Fruit fly (Drosophila melanogaster): ENCODE measurements around the gene cona.

cona gene

DNA sequence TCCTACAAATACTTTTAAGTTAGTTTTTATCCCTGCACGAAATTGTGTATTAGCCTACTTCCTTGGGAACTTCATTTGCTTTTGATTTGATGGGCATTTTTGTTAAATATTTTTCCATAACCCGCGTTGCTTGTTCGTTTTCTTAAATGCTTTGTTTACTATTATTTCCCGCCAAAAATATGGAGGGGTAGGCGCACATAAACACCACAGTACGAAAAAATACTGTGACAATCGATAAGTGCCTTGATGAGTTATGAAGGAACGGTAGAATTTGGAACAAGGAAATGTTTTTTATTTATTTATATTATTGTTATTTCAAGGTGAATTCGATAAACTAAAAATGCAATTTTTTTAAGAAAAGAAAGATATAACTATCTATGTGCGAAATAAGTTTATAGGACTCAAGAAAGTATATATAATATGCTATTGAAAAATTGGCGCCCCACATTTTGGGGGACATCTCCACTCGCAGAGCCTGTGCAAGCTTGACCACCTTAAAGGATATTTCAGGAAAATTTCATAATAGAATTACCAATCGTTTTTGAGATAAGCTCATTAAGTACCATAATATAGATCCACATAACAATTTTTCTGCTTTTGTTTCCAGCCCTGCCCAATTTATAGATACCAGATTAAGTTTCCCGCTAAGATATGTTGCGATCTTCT lies 19.5 kb upstream of the cona start, which contains the start of the genes WRNexo and Nup43 (continued):
- TF ChIP-seq CG7839 (tag; optimal IDR thresholded peaks at IDR 0.05) (peak; percentile 45), CG10147 (GFP tag; optimal IDR thresholded peaks at IDR 0.05) (no peak), Abd-B (GFP tag; optimal IDR thresholded peaks at IDR 0.05) (peak; percentile 47), CG15696 (tag; optimal IDR thresholded peaks at IDR 0.05) (peak; percentile 47), Ets97D (GFP tag; optimal IDR thresholded peaks at IDR 0.05) (no peak), CG14014 (GFP tag; IDR thresholded peaks at IDR 0.05) (peak; percentile 43; the same call in 1 of the 2 replicates), CG18764 (GFP tag; optimal IDR thresholded peaks at IDR 0.05) (no peak), Max (GFP tag; optimal IDR thresholded peaks at IDR 0.05) (no peak), chinmo (GFP tag; IDR thresholded peaks at IDR 0.05; ENCODE audit: partially characterized antibody) (no peak), CG8388 (GFP tag; optimal IDR thresholded peaks at IDR 0.05) (no peak), CG8478 (optimal IDR thresholded peaks at IDR 0.05) (no peak), ATbp (GFP tag; optimal IDR thresholded peaks at IDR 0.05) (no peak), CG14050 (GFP tag; IDR thresholded peaks at IDR 0.05) (no peak), Fer2 (tag; optimal IDR thresholded peaks at IDR 0.05) (no peak), CG10267 (tag; optimal IDR thresholded peaks at IDR 0.05) (peak; percentile 31), CG12769 (tag; optimal IDR thresholded peaks at IDR 0.05) (no peak), CG30403 (GFP tag; optimal IDR thresholded peaks at IDR 0.05) (peak; percentile 61), CG1647 (GFP tag; optimal IDR thresholded peaks at IDR 0.05) (peak; percentile 11), seq (GFP tag; IDR thresholded peaks at IDR 0.05) (no peak), slou (GFP tag; optimal IDR thresholded peaks at IDR 0.05) (no peak), gfzf (GFP tag; optimal IDR thresholded peaks at IDR 0.05) (peak; percentile 82), CG11695 (GFP tag; IDR thresholded peaks at IDR 0.05) (no peak), CG14667 (GFP tag; IDR thresholded peaks at IDR 0.05) (no peak), PHDP (tag; optimal IDR thresholded peaks at IDR 0.05) (no peak), CG12391 (tag; optimal IDR thresholded peaks at IDR 0.05) (peak; percentile 44), Trl (optimal IDR thresholded peaks at IDR 0.05) (no peak), Trl (GFP tag; optimal IDR thresholded peaks at IDR 0.05) (no peak), CG6765 (GFP tag; optimal IDR thresholded peaks at IDR 0.05) (no peak), CG1792 (GFP tag; optimal IDR thresholded peaks at IDR 0.05) (peak; percentile 9), Deaf1 (tag; optimal IDR thresholded peaks at IDR 0.05) (no peak), CG3281 (GFP tag; optimal IDR thresholded peaks at IDR 0.05) (no peak), Taf1 (GFP tag; IDR thresholded peaks at IDR 0.05) (no peak), da (GFP tag; optimal IDR thresholded peaks at IDR 0.05) (no peak), fd3F (GFP tag; optimal IDR thresholded peaks at IDR 0.05) (peak; percentile 24), CG16779 (GFP tag; IDR thresholded peaks at IDR 0.05) (no peak), Scr (GFP tag; IDR thresholded peaks at IDR 0.05; ENCODE audit: partially characterized antibody) (no peak), slp2 (GFP tag; optimal IDR thresholded peaks at IDR 0.05) (peak; percentile 43), CG10274 (GFP tag; optimal IDR thresholded peaks at IDR 0.05) (no peak), en (GFP tag; optimal IDR thresholded peaks at IDR 0.05) (no peak), Adf1 (GFP tag; IDR thresholded peaks at IDR 0.05) (no peak), ci (GFP tag; IDR thresholded peaks at IDR 0.05) (no peak; the same call in 2 of the 3 replicates), sob (GFP tag; IDR thresholded peaks at IDR 0.05) (peak; percentile 37; the same call in 1 of the 2 replicates), otp (GFP tag; IDR thresholded peaks at IDR 0.05) (no peak), pnt (GFP tag; optimal IDR thresholded peaks at IDR 0.05) (peak; percentile 13), CG12071 (GFP tag; optimal IDR thresholded peaks at IDR 0.05) (no peak), crp (GFP tag; optimal IDR thresholded peaks at IDR 0.05) (no peak), CG10543 (GFP tag; optimal IDR thresholded peaks at IDR 0.05) (no peak), br (optimal IDR thresholded peaks at IDR 0.05) (no peak), usp (GFP tag; optimal IDR thresholded peaks at IDR 0.05) (no peak), Pdp1 (GFP tag; optimal IDR thresholded peaks at IDR 0.05) (peak; percentile 9 to 50), mirr (GFP tag; optimal IDR thresholded peaks at IDR 0.05) (no peak)
